Worm (Caenorhabditis elegans): ENCODE measurements around the gene R11G1.1.

- no peak for TF ChIP-seq klf-2 (GFP tag; conservative IDR thresholded peaks at IDR 0.05)
- no peak for TF ChIP-seq T22C8.4 (GFP tag; IDR thresholded peaks at IDR 0.05)
- TF ChIP-seq tab-1 (GFP tag; IDR thresholded peaks at IDR 0.05) = no peak
Measured at ce11 chrX:3611740-3612139, 47.6 kb upstream of the R11G1.1 start.
